Worm (Caenorhabditis elegans): ENCODE measurements around the gene gly-9.

DNA sequence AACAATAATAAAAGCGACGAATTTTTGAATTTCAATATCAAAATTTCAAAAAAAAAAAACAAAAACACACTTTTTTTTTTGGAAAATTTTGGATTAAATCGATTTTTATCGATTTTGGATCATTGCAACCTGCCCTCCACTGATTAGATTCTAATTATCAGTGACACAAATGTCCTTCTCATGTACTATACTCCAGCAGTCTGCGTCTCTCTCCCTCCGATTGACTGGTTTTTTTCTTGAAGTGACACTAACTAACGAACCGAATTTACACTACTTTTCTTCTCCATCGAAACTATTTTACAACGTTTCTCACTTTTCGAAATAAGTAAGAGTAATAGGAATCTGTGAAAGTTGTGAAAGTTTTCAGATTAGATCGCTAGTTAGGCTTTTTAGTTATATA lies 49.6 kb downstream of the gly-9 start:
- TF ChIP-seq ztf-11 (tag; optimal IDR thresholded peaks at IDR 0.05) = no peak
- peak; percentile 6 for TF ChIP-seq mep-1 (tag; optimal IDR thresholded peaks at IDR 0.05)
- peak; percentile 63 for TF ChIP-seq blmp-1 (tag; optimal IDR thresholded peaks at IDR 0.05)
- TF ChIP-seq sptf-1 (tag; optimal IDR thresholded peaks at IDR 0.05) = no peak
- no peak for TF ChIP-seq snpc-4 (tag; optimal IDR thresholded peaks at IDR 0.05)
- no peak for TF ChIP-seq nhr-11 (tag; optimal IDR thresholded peaks at IDR 0.05)
- no peak for TF ChIP-seq lin-13 (GFP tag; optimal IDR thresholded peaks at IDR 0.05)
- TF ChIP-seq nhr-76 (tag; optimal IDR thresholded peaks at IDR 0.05) = no peak
- no peak for TF ChIP-seq elt-2 (tag; optimal IDR thresholded peaks at IDR 0.05)
- no peak for TF ChIP-seq mdl-1 (tag; optimal IDR thresholded peaks at IDR 0.05)
- no peak for TF ChIP-seq unc-62 (GFP tag; optimal IDR thresholded peaks at IDR 0.05)
- TF ChIP-seq lir-3 (tag; optimal IDR thresholded peaks at IDR 0.05; ENCODE audit: poor library complexity) = no peak
- peak; percentile 11 for TF ChIP-seq snu-23 (GFP tag; optimal IDR thresholded peaks at IDR 0.05)

Data from whole organism, L1 larva.